Worm (Caenorhabditis elegans) whole organism, L3 larva: Measurements from ENCODE around the gene Y54E2A.9.

ENCODE experiments used
- elt-3 ChIP-seq, 3 experiments: fragments of 150-350 bp in 1 of 3; sonication (generic microtip) in 2 of 3; optimal IDR thresholded peaks; 2 replicates in 2 of 3; 4 replicates in 1 of 3; lab custom pipeline; 2014 to 2017; ENCODE audit warnings: missing biosample characterization in 3 of 3, missing genetic modification characterization in 3 of 3
- jun-1 ChIP-seq: fragments of 150-350 bp; optimal IDR thresholded peaks from 2 replicates; lab custom pipeline; 2014; ENCODE audit warnings: missing biosample characterization, missing genetic modification reagents, missing genetic modification characterization
- mdl-1 ChIP-seq: fragments of 150-350 bp; optimal IDR thresholded peaks from 2 replicates; lab custom pipeline; 2014; ENCODE audit warnings: missing biosample characterization, missing genetic modification characterization
- nhr-28 ChIP-seq: fragments of 150-350 bp; optimal IDR thresholded peaks from 2 replicates; lab custom pipeline; 2014; ENCODE audit warnings: missing biosample characterization, missing genetic modification characterization
- zag-1 ChIP-seq: fragments of 150-350 bp; optimal IDR thresholded peaks from 2 replicates; lab custom pipeline; 2014; ENCODE audit warnings: missing biosample characterization, missing genetic modification characterization

- TF ChIP-seq mdl-1 (no peak), jun-1 (no peak), nhr-28 (tag; lab: Kevin White, UChicago) (no peak), zag-1 (tag; lab: Kevin White, UChicago) (no peak), elt-3 (tag; optimal IDR thresholded peaks at IDR 0.05; lab: Kevin White, UChicago) (no peak)
Measured at ce11 chrII:14812661-14813060, 26.9 kb upstream of the Y54E2A.9 start.
